Worm (Caenorhabditis elegans): ENCODE results near the gene rpl-35.

Gene rpl-35

DNA sequence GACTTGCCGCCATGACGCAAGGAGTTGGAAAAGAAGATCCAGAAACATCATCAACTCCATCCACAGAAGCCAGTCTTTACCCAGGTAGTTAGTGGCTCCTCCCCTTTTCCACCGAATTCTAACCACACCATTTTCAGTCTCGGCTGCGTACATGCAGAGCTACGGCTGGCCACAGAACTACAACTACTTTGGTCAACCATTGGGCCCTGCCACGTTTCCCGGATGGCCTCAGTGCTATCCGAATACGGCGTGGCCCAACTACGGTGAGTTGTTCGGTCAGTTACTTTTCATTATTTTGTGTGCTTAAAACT, 39.9 kb upstream of the rpl-35 start:
- no peak for TF ChIP-seq egl-27 (tag; optimal IDR thresholded peaks at IDR 0.05)
- no peak for TF ChIP-seq eor-1 (tag; optimal IDR thresholded peaks at IDR 0.05)
- no peak for TF ChIP-seq unc-39 (tag; optimal IDR thresholded peaks at IDR 0.05)
- no peak for TF ChIP-seq elt-1 (tag; optimal IDR thresholded peaks at IDR 0.05)
- TF ChIP-seq ceh-16 (tag; optimal IDR thresholded peaks at IDR 0.05): no peak
- TF ChIP-seq ztf-4 (tag; optimal IDR thresholded peaks at IDR 0.05): no peak
- TF ChIP-seq nhr-28 (tag; optimal IDR thresholded peaks at IDR 0.05): no peak
- TF ChIP-seq fos-1 (tag; optimal IDR thresholded peaks at IDR 0.05): no peak
- TF ChIP-seq lsy-12 (tag; optimal IDR thresholded peaks at IDR 0.05): no peak
- TF ChIP-seq nhr-77 (tag; optimal IDR thresholded peaks at IDR 0.05): no peak
- TF ChIP-seq tbx-2 (tag; optimal IDR thresholded peaks at IDR 0.05): no peak
- no peak for TF ChIP-seq nhr-67 (tag; optimal IDR thresholded peaks at IDR 0.05)
- TF ChIP-seq hmg-11 (tag; optimal IDR thresholded peaks at IDR 0.05): no peak
- no peak for TF ChIP-seq mdl-1 (tag; optimal IDR thresholded peaks at IDR 0.05)
- no peak for TF ChIP-seq lin-39 (tag; optimal IDR thresholded peaks at IDR 0.05)
- TF ChIP-seq aly-2 (tag; optimal IDR thresholded peaks at IDR 0.05): no peak
- no peak for TF ChIP-seq pqm-1 (tag; optimal IDR thresholded peaks at IDR 0.05)
- TF ChIP-seq lin-15B (tag; optimal IDR thresholded peaks at IDR 0.05): no peak
- no peak for TF ChIP-seq nhr-11 (tag; optimal IDR thresholded peaks at IDR 0.05)
- TF ChIP-seq ZK546.5 (tag; optimal IDR thresholded peaks at IDR 0.05): no peak

DNA sequence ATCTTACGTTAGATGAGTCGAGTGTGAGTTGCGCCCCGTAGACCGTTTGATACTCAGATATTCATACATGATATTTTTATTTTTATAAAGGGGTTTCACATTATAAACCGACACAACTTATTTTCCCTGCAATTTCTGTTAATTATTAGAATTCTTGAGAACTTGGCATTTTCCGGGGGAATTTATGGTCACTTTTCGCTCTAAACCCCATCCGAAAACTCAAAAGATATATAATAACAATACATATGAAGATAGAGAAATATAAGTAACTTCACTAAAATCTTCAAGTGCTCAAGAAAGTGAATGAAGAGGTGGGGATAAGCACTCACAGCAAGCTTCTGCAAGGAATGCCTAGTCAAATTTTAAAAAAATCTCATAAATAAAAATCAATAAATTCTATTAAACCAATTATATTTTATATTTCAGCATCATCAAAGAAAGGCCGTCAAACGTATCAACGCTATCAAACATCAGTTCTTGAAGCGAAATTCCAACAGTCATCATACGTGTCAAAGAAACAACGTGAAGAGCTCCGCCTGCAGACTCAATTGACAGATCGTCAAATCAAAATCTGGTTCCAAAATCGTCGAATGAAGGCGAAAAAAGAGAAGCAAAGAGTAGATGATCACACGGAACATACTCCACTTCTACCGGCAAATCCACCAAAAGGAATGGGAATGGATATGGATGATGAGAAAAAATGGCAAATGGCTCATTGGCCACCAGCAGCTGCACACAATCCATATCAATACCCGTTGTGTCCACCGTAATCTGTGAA, 39.2 kb upstream of the rpl-35 start:
- TF ChIP-seq egl-5 (tag; optimal IDR thresholded peaks at IDR 0.05) (peak; percentile 27), nfya-1 (tag; optimal IDR thresholded peaks at IDR 0.05; ENCODE audit: insufficient read depth) (no peak), skn-1 (tag; optimal IDR thresholded peaks at IDR 0.05) (peak; percentile 100), nhr-23 (tag; optimal IDR thresholded peaks at IDR 0.05) (peak; percentile 99)

DNA sequence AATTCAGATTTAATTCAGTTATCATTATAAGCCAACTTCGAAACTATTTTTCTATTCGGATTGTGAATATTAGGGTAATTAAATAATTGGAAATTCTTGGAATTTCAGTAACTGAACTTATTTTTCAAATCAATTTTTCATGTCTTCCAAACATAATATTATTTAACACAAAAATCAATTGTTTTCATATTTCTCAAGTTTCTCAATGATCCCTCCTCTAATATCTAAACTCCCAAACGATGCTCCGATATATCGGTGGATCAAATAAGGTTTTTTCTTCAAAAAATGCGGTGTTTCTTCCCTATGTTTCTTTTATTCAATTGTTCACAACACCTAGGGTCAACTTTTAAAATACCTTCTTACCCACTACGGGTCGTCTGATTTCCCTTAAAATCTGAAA, 38.5 kb upstream of the rpl-35 start:
- peak; percentile 100 for TF ChIP-seq nhr-23 (tag; optimal IDR thresholded peaks at IDR 0.05)
- no peak for TF ChIP-seq ztf-4 (tag; optimal IDR thresholded peaks at IDR 0.05)
- no peak for TF ChIP-seq nhr-237 (tag; optimal IDR thresholded peaks at IDR 0.05)
- TF ChIP-seq nhr-76 (tag; optimal IDR thresholded peaks at IDR 0.05): no peak
- no peak for TF ChIP-seq nhr-11 (tag; optimal IDR thresholded peaks at IDR 0.05)
- peak; percentile 100 for TF ChIP-seq skn-1 (tag; optimal IDR thresholded peaks at IDR 0.05)
- no peak for TF ChIP-seq nfya-1 (tag; optimal IDR thresholded peaks at IDR 0.05; ENCODE audit: insufficient read depth)
- TF ChIP-seq elt-1 (tag; optimal IDR thresholded peaks at IDR 0.05): no peak
- no peak for TF ChIP-seq nhr-67 (tag; optimal IDR thresholded peaks at IDR 0.05)
- TF ChIP-seq elt-3 (tag; optimal IDR thresholded peaks at IDR 0.05): no peak
- no peak for TF ChIP-seq unc-62 (GFP tag; optimal IDR thresholded peaks at IDR 0.05)

ce11 chrIII:7818965-7819364, 36.0 kb upstream of the rpl-35 start:
- no peak for TF ChIP-seq nhr-25 (tag; optimal IDR thresholded peaks at IDR 0.05)
- no peak for TF ChIP-seq egl-27 (tag; optimal IDR thresholded peaks at IDR 0.05)
- TF ChIP-seq egl-5 (tag; optimal IDR thresholded peaks at IDR 0.05): peak; percentile 100
- no peak for TF ChIP-seq elt-3 (tag; optimal IDR thresholded peaks at IDR 0.05)

DNA sequence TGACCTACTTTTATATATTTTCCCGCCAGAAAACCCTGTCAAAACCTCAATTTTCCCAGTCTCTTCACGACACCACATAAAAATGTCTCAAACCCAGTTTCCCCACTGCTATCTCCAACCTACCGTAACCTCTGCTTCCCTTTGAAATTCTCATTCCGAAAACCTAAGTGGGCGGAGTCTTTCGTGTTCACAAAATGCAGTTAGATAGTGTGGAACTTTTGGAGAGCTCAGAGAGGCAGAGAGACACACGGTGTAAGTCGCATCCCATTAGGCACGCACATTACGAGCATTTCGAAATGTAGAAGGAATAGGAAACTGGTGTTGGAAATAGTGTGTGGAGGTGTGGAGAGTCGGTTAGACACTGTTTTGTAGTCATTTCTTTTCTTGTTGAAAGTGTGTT, 35.1 kb upstream of the rpl-35 start:
- TF ChIP-seq pha-4 (tag; optimal IDR thresholded peaks at IDR 0.05) (no peak), egl-5 (tag; optimal IDR thresholded peaks at IDR 0.05) (peak; percentile 100), nfya-1 (tag; optimal IDR thresholded peaks at IDR 0.05; ENCODE audit: insufficient read depth) (peak; percentile 69)

ce11 chrIII:7823285-7823684, 31.6 kb upstream of the rpl-35 start:
- TF ChIP-seq ama-1 (optimal IDR thresholded peaks at IDR 0.05): no peak
- peak; percentile 98 for TF ChIP-seq nfya-1 (tag; optimal IDR thresholded peaks at IDR 0.05; ENCODE audit: insufficient read depth)
- TF ChIP-seq pha-4 (tag; optimal IDR thresholded peaks at IDR 0.05): no peak
